Worm (Caenorhabditis elegans) whole organism, L4 larva: Measurements from ENCODE around the gene T10H10.2.

Experiments used
- F26F4.8 ChIP-seq: fragments of 200-800 bp; sonication (Bioruptor generic); conservative IDR thresholded peaks from 2 replicates; pipeline ENCODE4 v1.3.6; 2022; ENCODE audit warnings: missing genetic modification characterization, missing compliant biosample characterization
- F49E8.2 ChIP-seq: sonication (generic microtip); optimal IDR thresholded peaks from 2 replicates; lab custom pipeline; 2016; ENCODE audit warnings: missing compliant biosample characterization, mild to moderate bottlenecking, missing genetic modification characterization, borderline replicate concordance
- dpl-1 ChIP-seq: fragments of 150-350 bp; optimal IDR thresholded peaks from 2 replicates; lab custom pipeline; 2014; ENCODE audit warnings: missing biosample characterization, missing genetic modification reagents, missing genetic modification characterization
- lim-7 ChIP-seq: fragments of 200-800 bp; sonication (Bioruptor generic); IDR thresholded peaks from 2 replicates; pipeline ENCODE4 v1.3.6; 2022; ENCODE audit warnings: missing genetic modification characterization, missing compliant biosample characterization
- mdl-1 ChIP-seq, 2 experiments: fragments of 150-350 bp in 1 of 2; sonication (generic microtip) in 1 of 2; optimal IDR thresholded peaks; 2 replicates each; lab custom pipeline; 2014 to 2017; ENCODE audit warnings: missing biosample characterization in 2 of 2, missing genetic modification characterization in 2 of 2
- nhr-28 ChIP-seq: fragments of 150-350 bp; optimal IDR thresholded peaks from 2 replicates; lab custom pipeline; 2014; ENCODE audit warnings: missing biosample characterization, missing genetic modification characterization
- zag-1 ChIP-seq: fragments of 150-350 bp; optimal IDR thresholded peaks from 2 replicates; lab custom pipeline; 2014; ENCODE audit warnings: missing biosample characterization, missing genetic modification characterization
- ztf-11 ChIP-seq: fragments of 150-350 bp; optimal IDR thresholded peaks from 2 replicates; lab custom pipeline; 2014; ENCODE audit warnings: missing biosample characterization, missing genetic modification characterization

- TF ChIP-seq lim-7 (GFP tag; lab: Robert Waterston, UW) (no peak), dpl-1 (GFP tag; lab: Kevin White, UChicago) (no peak), F49E8.2 (tag; lab: Kevin White, UChicago) (no peak), nhr-28 (no peak), ztf-11 (tag; lab: Kevin White, UChicago) (no peak), mdl-1 (tag; optimal IDR thresholded peaks at IDR 0.05; lab: Kevin White, UChicago) (no peak), zag-1 (tag; lab: Kevin White, UChicago) (no peak), F26F4.8 (no peak)
Observed at ce11 chrX:2267956-2268355, 26.6 kb upstream of the T10H10.2 start, which contains the start of gene AH9.6.
